Fruit fly (Drosophila melanogaster) S2 (cell line): ENCODE measurements around the gene Myc.

Experiments
- CG8478 ChIP-seq: fragments of >200 bp; optimal IDR thresholded peaks from 2 replicates; lab custom pipeline; 2018
- CTCF ChIP-seq, 2 experiments: fragments of >200 bp; optimal IDR thresholded peaks; 2 replicates each; lab custom pipeline; 2018

- TF ChIP-seq CG8478 (no peak), CTCF (optimal IDR thresholded peaks at IDR 0.05; lab: Kevin White, UChicago) (no peak)
These were observed 2.5 kb upstream of the Myc start for dm6 chrX:3370455-3370854.
